Worm (Caenorhabditis elegans) whole organism, late embryonic: Measurements from ENCODE around the gene gba-1.

Experiments
- F13H6.1 ChIP-seq: sonication (generic microtip); optimal IDR thresholded peaks from 2 replicates; lab custom pipeline; 2016; ENCODE audit warnings: missing genetic modification characterization, missing compliant biosample characterization
- K02D7.2 ChIP-seq: sonication (generic microtip); optimal IDR thresholded peaks from 2 replicates; lab custom pipeline; 2017; ENCODE audit warnings: mild to moderate bottlenecking, missing genetic modification characterization, missing compliant biosample characterization
- T23F11.4 ChIP-seq: fragments of 200-800 bp; sonication (Bioruptor generic); optimal IDR thresholded peaks from 2 replicates; lab custom pipeline; 2018; ENCODE audit warnings: mild to moderate bottlenecking, missing genetic modification characterization, missing compliant biosample characterization
- ceh-48 ChIP-seq: sonication (generic microtip); optimal IDR thresholded peaks from 2 replicates; lab custom pipeline; 2016; ENCODE audit warnings: missing genetic modification characterization, inconsistent platforms, missing compliant biosample characterization
- ceh-6 ChIP-seq: fragments of 200-800 bp; sonication (Bioruptor generic); optimal IDR thresholded peaks from 2 replicates; lab custom pipeline; 2018; ENCODE audit warnings: mild to moderate bottlenecking, missing genetic modification characterization, missing compliant biosample characterization
- che-1 ChIP-seq: sonication (generic microtip); optimal IDR thresholded peaks from 2 replicates; lab custom pipeline; 2016; ENCODE audit warnings: mild to moderate bottlenecking, missing genetic modification characterization, missing compliant biosample characterization
- elt-4 ChIP-seq: sonication (generic microtip); optimal IDR thresholded peaks from 2 replicates; lab custom pipeline; 2016; ENCODE audit warnings: missing genetic modification characterization, missing compliant biosample characterization
- eyg-1 ChIP-seq: sonication (generic microtip); optimal IDR thresholded peaks from 2 replicates; lab custom pipeline; 2016; ENCODE audit warnings: missing genotype, missing genetic modification characterization, missing compliant biosample characterization
- hlh-15 ChIP-seq: sonication (generic microtip); optimal IDR thresholded peaks from 2 replicates; lab custom pipeline; 2016; ENCODE audit warnings: missing genetic modification characterization, missing compliant biosample characterization
- hlh-8 ChIP-seq: sonication (generic microtip); optimal IDR thresholded peaks from 2 replicates; lab custom pipeline; 2016; ENCODE audit warnings: missing genotype, missing genetic modification characterization, missing compliant biosample characterization
- lim-6 ChIP-seq: sonication (generic microtip); optimal IDR thresholded peaks from 2 replicates; lab custom pipeline; 2016; ENCODE audit warnings: missing genetic modification characterization, missing compliant biosample characterization
- lin-11 ChIP-seq: fragments of 200-800 bp; sonication (Bioruptor generic); optimal IDR thresholded peaks from 2 replicates; lab custom pipeline; 2018; ENCODE audit warnings: mild to moderate bottlenecking, missing genetic modification characterization, missing compliant biosample characterization
- madf-2 ChIP-seq: sonication (generic microtip); optimal IDR thresholded peaks from 2 replicates; lab custom pipeline; 2017; ENCODE audit warnings: missing genetic modification characterization, missing compliant biosample characterization
- mec-3 ChIP-seq: sonication (generic microtip); optimal IDR thresholded peaks from 2 replicates; lab custom pipeline; 2016; ENCODE audit warnings: borderline replicate concordance, missing genetic modification characterization, missing compliant biosample characterization
- npax-4 ChIP-seq: sonication (generic microtip); optimal IDR thresholded peaks from 2 replicates; lab custom pipeline; 2016; ENCODE audit warnings: missing genetic modification characterization, missing compliant biosample characterization
- pat-9 ChIP-seq: fragments of 200-800 bp; sonication (Bioruptor generic); optimal IDR thresholded peaks from 2 replicates; lab custom pipeline; 2018; ENCODE audit warnings: mild to moderate bottlenecking, missing genetic modification characterization, moderate library complexity, missing compliant biosample characterization
- pax-1 ChIP-seq: fragments of 150-350 bp; optimal IDR thresholded peaks from 2 replicates; lab custom pipeline; 2014; ENCODE audit warnings: missing biosample characterization, missing genetic modification characterization
- pha-2 ChIP-seq: sonication (generic microtip); optimal IDR thresholded peaks from 2 replicates; lab custom pipeline; 2017; ENCODE audit warnings: mild to moderate bottlenecking, missing genetic modification characterization, missing compliant biosample characterization
- ref-2 ChIP-seq: sonication (generic microtip); optimal IDR thresholded peaks from 2 replicates; lab custom pipeline; 2016; ENCODE audit warnings: missing genetic modification characterization, missing compliant biosample characterization
- syd-9 ChIP-seq: sonication (generic microtip); optimal IDR thresholded peaks from 2 replicates; lab custom pipeline; 2016; ENCODE audit warnings: mild to moderate bottlenecking, missing genetic modification characterization, moderate library complexity, missing compliant biosample characterization
- unc-3 ChIP-seq, 2 experiments: fragments of 200-800 bp in 1 of 2; sonication (Bioruptor generic) in 1 of 2; sonication (generic microtip) in 1 of 2; conservative IDR thresholded peaks in 1 of 2; optimal IDR thresholded peaks in 1 of 2; 2 replicates each; pipeline versions ENCODE4 v1.3.6 to Lab custom; 2016 to 2022; ENCODE audit warnings: missing compliant biosample characterization in 2 of 2, missing genetic modification characterization in 2 of 2, missing genetic modification reagents in 1 of 2
- unc-42 ChIP-seq: sonication (generic microtip); optimal IDR thresholded peaks from 2 replicates; lab custom pipeline; 2016; ENCODE audit warnings: missing genotype, missing genetic modification characterization, missing compliant biosample characterization
- unc-55 ChIP-seq: sonication (generic microtip); optimal IDR thresholded peaks from 2 replicates; lab custom pipeline; 2017; ENCODE audit warnings: missing biosample characterization, missing genetic modification reagents, missing genetic modification characterization
- unc-86 ChIP-seq: sonication (generic microtip); optimal IDR thresholded peaks from 2 replicates; lab custom pipeline; 2016; ENCODE audit warnings: missing genetic modification characterization, missing compliant biosample characterization
- zip-5 ChIP-seq: sonication (generic microtip); optimal IDR thresholded peaks from 2 replicates; lab custom pipeline; 2016; ENCODE audit warnings: missing genetic modification characterization, missing compliant biosample characterization

Gene gba-1

ce11 chrII:2196742-2197141, 20.2 kb downstream of the gba-1 start:
- no peak for TF ChIP-seq ceh-6
- TF ChIP-seq F13H6.1 (tag; lab: Kevin White, UChicago), result no peak
- no peak for TF ChIP-seq che-1
- no peak for TF ChIP-seq K02D7.2 (tag; lab: Kevin White, UChicago)
- no peak for TF ChIP-seq unc-86 (tag; lab: Kevin White, UChicago)
- TF ChIP-seq ref-2 (tag; lab: Kevin White, UChicago), result no peak
- no peak for TF ChIP-seq zip-5 (tag; lab: Kevin White, UChicago)
- no peak for TF ChIP-seq pat-9 (tag; lab: Kevin White, UChicago)
- no peak for TF ChIP-seq unc-3 (GFP tag; conservative IDR thresholded peaks at IDR 0.05; lab: Robert Waterston, UW)
- no peak for TF ChIP-seq unc-3 (tag; optimal IDR thresholded peaks at IDR 0.05; lab: Kevin White, UChicago)
- TF ChIP-seq lin-11 (tag; lab: Kevin White, UChicago), result no peak

- no peak for TF ChIP-seq eyg-1 (tag; lab: Kevin White, UChicago)
- TF ChIP-seq unc-42 (tag; lab: Kevin White, UChicago), result peak; percentile 50
- TF ChIP-seq, all 69 proteins: peak for 1
Observed at ce11 chrII:2197555-2198288, 21.2 kb downstream of the gba-1 start, which contains the start of gene C33C12.1. Gene C33C12.1 (plus strand): TSS chrII:2198238.

ce11 chrII:2202147-2202546, 25.6 kb downstream of the gba-1 start:
- TF ChIP-seq hlh-8 (tag; lab: Kevin White, UChicago), result no peak

- no peak for TF ChIP-seq madf-2 (tag; lab: Kevin White, UChicago)
- TF ChIP-seq unc-42 (tag; lab: Kevin White, UChicago), result peak; percentile 0
- TF ChIP-seq, all 69 proteins: peak for 1
Observed at ce11 chrII:2204077-2204476, 27.5 kb downstream of the gba-1 start, which contains the start of gene Y59C2A.2. Gene Y59C2A.2 (minus strand): TSS chrII:2204137.

ce11 chrII:2206064-2206722, 29.7 kb downstream of the gba-1 start:
- TF ChIP-seq hlh-8 (tag; lab: Kevin White, UChicago), result peak; percentile 70
- TF ChIP-seq pax-1 (tag; lab: Kevin White, UChicago), result no peak
- no peak for TF ChIP-seq syd-9 (tag; lab: Kevin White, UChicago)

ce11 chrII:2207812-2208211, 31.3 kb downstream of the gba-1 start, which contains the start of gene Y59C2A.1:
Gene Y59C2A.1 (plus strand): TSS chrII:2208112.
- TF ChIP-seq mec-3 (no peak), eyg-1 (tag; lab: Kevin White, UChicago) (no peak), ceh-48 (tag; lab: Kevin White, UChicago) (no peak), npax-4 (tag; lab: Kevin White, UChicago) (no peak)

- TF ChIP-seq elt-4 (peak; percentile 2), eyg-1 (tag; lab: Kevin White, UChicago) (no peak)
Observed at ce11 chrII:2215512-2215911, 39.0 kb downstream of the gba-1 start.

- no peak for TF ChIP-seq pax-1 (tag; lab: Kevin White, UChicago)
- no peak for TF ChIP-seq pha-2
- no peak for TF ChIP-seq hlh-15 (tag; lab: Kevin White, UChicago)
- no peak for TF ChIP-seq unc-55 (GFP tag; lab: Kevin White, UChicago)
- no peak for TF ChIP-seq unc-42 (tag; lab: Kevin White, UChicago)
- TF ChIP-seq T23F11.4, result no peak
- no peak for TF ChIP-seq lim-6 (tag; lab: Kevin White, UChicago)
Observed at ce11 chrII:2216940-2217664, 40.6 kb downstream of the gba-1 start.
